Fruit fly (Drosophila melanogaster) whole organism, prepupa: ENCODE measurements around the gene CG33303.

Source experiments
- Blimp-1 ChIP-seq: fragments of 200-800 bp; sonication (Bioruptor generic); optimal IDR thresholded peaks from 3 replicates; lab custom pipeline; 2017; ENCODE audit warnings: missing biosample characterization, missing genetic modification characterization, mild to moderate bottlenecking, moderate library complexity, missing genetic modification reagents
- CG10631 ChIP-seq: fragments of 200-800 bp; sonication (Bioruptor generic); optimal IDR thresholded peaks from 2 replicates; lab custom pipeline; 2016; ENCODE audit warnings: missing biosample characterization, missing genetic modification characterization
- CG10669 ChIP-seq: fragments of 200-800 bp; sonication (Bioruptor generic); optimal IDR thresholded peaks from 3 replicates; lab custom pipeline; 2018; ENCODE audit warnings: missing biosample characterization, mild to moderate bottlenecking, missing genetic modification characterization, moderate library complexity
- CG11294 ChIP-seq: fragments of 200-800 bp; sonication (Bioruptor generic); IDR thresholded peaks from 2 replicates; pipeline ENCODE4 v1.3.6; 2022; ENCODE audit warnings: missing biosample characterization, missing genetic modification characterization
- CG11762 ChIP-seq: fragments of 200-800 bp; sonication (Bioruptor generic); optimal IDR thresholded peaks from 3 replicates; lab custom pipeline; 2016; ENCODE audit warnings: missing biosample characterization, missing genetic modification characterization; ENCODE audit not compliant: insufficient read depth
- CG11902 ChIP-seq: fragments of 200-800 bp; sonication (Bioruptor generic); optimal IDR thresholded peaks from 3 replicates; lab custom pipeline; 2016; ENCODE audit warnings: missing biosample characterization, missing genetic modification characterization
- CG15336 ChIP-seq: fragments of 200-800 bp; sonication (Bioruptor generic); IDR thresholded peaks from 2 replicates; pipeline ENCODE4 v1.3.6; 2022; ENCODE audit warnings: missing biosample characterization, missing genetic modification characterization
- CG1621 ChIP-seq: fragments of 200-800 bp; sonication (Bioruptor generic); optimal IDR thresholded peaks from 3 replicates; lab custom pipeline; 2018; ENCODE audit warnings: missing biosample characterization, mild to moderate bottlenecking, missing genetic modification characterization
- CG3032 ChIP-seq: fragments of 200-800 bp; optimal IDR thresholded peaks from 2 replicates; lab custom pipeline; 2019; ENCODE audit warnings: missing biosample characterization, mild to moderate bottlenecking, missing genetic modification characterization, moderate library complexity
- CG31627 ChIP-seq: fragments of 200-800 bp; sonication (Bioruptor generic); optimal IDR thresholded peaks from 3 replicates; lab custom pipeline; 2016; ENCODE audit warnings: missing biosample characterization, missing genetic modification characterization
- CG32006 ChIP-seq: fragments of 200-800 bp; sonication (Bioruptor generic); optimal IDR thresholded peaks from 3 replicates; lab custom pipeline; 2017; ENCODE audit warnings: missing biosample characterization, mild to moderate bottlenecking, missing genetic modification characterization
- CG34406 ChIP-seq: fragments of 200-800 bp; sonication (Bioruptor generic); optimal IDR thresholded peaks from 3 replicates; lab custom pipeline; 2016; ENCODE audit warnings: missing biosample characterization, missing genetic modification characterization
- CG3919 ChIP-seq: fragments of 200-800 bp; sonication (Bioruptor generic); optimal IDR thresholded peaks from 3 replicates; lab custom pipeline; 2016; ENCODE audit warnings: missing biosample characterization, missing genetic modification characterization
- CG4318 ChIP-seq: fragments of 200-800 bp; sonication (Bioruptor generic); optimal IDR thresholded peaks from 3 replicates; lab custom pipeline; 2017; ENCODE audit warnings: missing biosample characterization, mild to moderate bottlenecking, missing genetic modification characterization
- CG6792 ChIP-seq: fragments of 200-800 bp; sonication (Bioruptor generic); optimal IDR thresholded peaks from 3 replicates; lab custom pipeline; 2016; ENCODE audit warnings: missing biosample characterization, missing genetic modification characterization
- CG6808 ChIP-seq: fragments of 200-800 bp; sonication (Bioruptor generic); optimal IDR thresholded peaks from 3 replicates; lab custom pipeline; 2017; ENCODE audit warnings: missing biosample characterization, missing genetic modification characterization, mild to moderate bottlenecking, moderate library complexity, missing genetic modification reagents
- CG6854 ChIP-seq: fragments of 200-800 bp; sonication (Bioruptor generic); optimal IDR thresholded peaks from 2 replicates; lab custom pipeline; 2017; ENCODE audit warnings: missing biosample characterization, mild to moderate bottlenecking, missing genetic modification characterization
- CG7368 ChIP-seq: fragments of 200-800 bp; sonication (Bioruptor generic); optimal IDR thresholded peaks from 3 replicates; lab custom pipeline; 2016; ENCODE audit warnings: missing biosample characterization, missing genetic modification characterization
- CG8119 ChIP-seq: fragments of 200-800 bp; sonication (Bioruptor generic); IDR thresholded peaks from 3 replicates; pipeline ENCODE4 v1.3.6; 2022; ENCODE audit warnings: missing biosample characterization, missing genetic modification characterization
- CG8319 ChIP-seq: fragments of 200-800 bp; sonication (Bioruptor generic); optimal IDR thresholded peaks from 3 replicates; lab custom pipeline; 2016; ENCODE audit warnings: missing biosample characterization, missing genetic modification characterization
- CG8632 ChIP-seq: fragments of 200-800 bp; sonication (Bioruptor generic); optimal IDR thresholded peaks from 3 replicates; lab custom pipeline; 2016; ENCODE audit warnings: missing biosample characterization, missing genetic modification characterization
- Eip78C ChIP-seq: fragments of 200-800 bp; sonication (Bioruptor generic); peaks from one replicate; lab custom pipeline; 2016; ENCODE audit warnings: missing biosample characterization, missing genetic modification characterization
- Eip93F ChIP-seq: fragments of 200-800 bp; sonication (Bioruptor generic); optimal IDR thresholded peaks from 2 replicates; lab custom pipeline; 2016; ENCODE audit warnings: missing biosample characterization, mild to moderate bottlenecking, missing genetic modification characterization
- Ets21C ChIP-seq: fragments of 200-800 bp; sonication (Bioruptor generic); optimal IDR thresholded peaks from 3 replicates; lab custom pipeline; 2016; ENCODE audit warnings: missing biosample characterization, missing genetic modification characterization
- Gug ChIP-seq: fragments of 200-800 bp; sonication (Bioruptor generic); IDR thresholded peaks from 2 replicates; pipeline ENCODE4 v1.3.6; 2022; ENCODE audit warnings: missing biosample characterization, missing genetic modification characterization
- Hr38 ChIP-seq: sonication (Bioruptor generic); optimal IDR thresholded peaks from 2 replicates; lab custom pipeline; 2016; ENCODE audit warnings: missing biosample characterization, missing genetic modification characterization
- Hr39 ChIP-seq: fragments of 200-800 bp; sonication (Bioruptor generic); optimal IDR thresholded peaks from 2 replicates; lab custom pipeline; 2016; ENCODE audit warnings: missing biosample characterization, missing genetic modification characterization
- Hr4 ChIP-seq: fragments of 200-800 bp; sonication (Bioruptor generic); optimal IDR thresholded peaks from 3 replicates; lab custom pipeline; 2016; ENCODE audit warnings: missing biosample characterization, missing genetic modification characterization
- Lpt ChIP-seq: fragments of 200-800 bp; sonication (Bioruptor generic); optimal IDR thresholded peaks from 3 replicates; lab custom pipeline; 2016; ENCODE audit warnings: missing biosample characterization, missing genetic modification characterization
- OdsH ChIP-seq: fragments of 200-800 bp; sonication (Bioruptor generic); optimal IDR thresholded peaks from 3 replicates; lab custom pipeline; 2016; ENCODE audit warnings: missing biosample characterization, missing genetic modification characterization
- Smox ChIP-seq: fragments of 200-800 bp; sonication (Bioruptor generic); optimal IDR thresholded peaks from 3 replicates; lab custom pipeline; 2016; ENCODE audit warnings: missing biosample characterization, missing genetic modification characterization
- Sox102F ChIP-seq: fragments of 200-800 bp; sonication (Bioruptor generic); optimal IDR thresholded peaks from 2 replicates; lab custom pipeline; 2016; ENCODE audit warnings: missing biosample characterization, mild to moderate bottlenecking, missing genetic modification characterization
- Sox14 ChIP-seq: fragments of 200-800 bp; sonication (Bioruptor generic); optimal IDR thresholded peaks from 3 replicates; lab custom pipeline; 2016; ENCODE audit warnings: missing biosample characterization, missing genetic modification characterization
- Sox15 ChIP-seq: fragments of 200-800 bp; sonication (Bioruptor generic); optimal IDR thresholded peaks from 3 replicates; lab custom pipeline; 2016; ENCODE audit warnings: missing biosample characterization, missing genetic modification characterization
- achi ChIP-seq: fragments of 200-800 bp; sonication (Bioruptor generic); optimal IDR thresholded peaks from 3 replicates; lab custom pipeline; 2016; ENCODE audit warnings: missing biosample characterization, missing genetic modification characterization
- acj6 ChIP-seq: fragments of 200-800 bp; sonication (Bioruptor generic); optimal IDR thresholded peaks from 3 replicates; lab custom pipeline; 2016; ENCODE audit warnings: missing biosample characterization, missing genetic modification characterization
- cyc ChIP-seq: fragments of 200-800 bp; sonication (Bioruptor generic); optimal IDR thresholded peaks from 3 replicates; lab custom pipeline; 2016; ENCODE audit warnings: missing biosample characterization, missing genetic modification characterization
- dac ChIP-seq: fragments of 200-800 bp; sonication (Bioruptor generic); optimal IDR thresholded peaks from 2 replicates; lab custom pipeline; 2017; ENCODE audit warnings: missing biosample characterization, mild to moderate bottlenecking, missing genetic modification characterization
- dsx ChIP-seq: fragments of 200-800 bp; optimal IDR thresholded peaks from 3 replicates; lab custom pipeline; 2019; ENCODE audit warnings: missing biosample characterization, mild to moderate bottlenecking, missing genetic modification characterization, moderate library complexity; ENCODE audit not compliant: poor library complexity, severe bottlenecking
- eg ChIP-seq: fragments of 200-800 bp; sonication (Bioruptor generic); IDR thresholded peaks from 3 replicates; pipeline ENCODE4 v1.3.6; 2022; ENCODE audit warnings: missing biosample characterization, missing genetic modification characterization
- esn ChIP-seq: fragments of 200-800 bp; sonication (Bioruptor generic); optimal IDR thresholded peaks from 2 replicates; lab custom pipeline; 2016; ENCODE audit warnings: missing biosample characterization, mild to moderate bottlenecking, missing genetic modification characterization, moderate library complexity
- fd59A ChIP-seq: fragments of 200-800 bp; sonication (Bioruptor generic); optimal IDR thresholded peaks from 2 replicates; lab custom pipeline; 2017; ENCODE audit warnings: missing biosample characterization, mild to moderate bottlenecking, missing genetic modification characterization, missing genetic modification reagents
- fd85E ChIP-seq: fragments of 200-800 bp; sonication (Bioruptor generic); optimal IDR thresholded peaks from 3 replicates; lab custom pipeline; 2016; ENCODE audit warnings: missing biosample characterization, missing genetic modification characterization
- fkh ChIP-seq: fragments of 200-800 bp; sonication (Bioruptor generic); optimal IDR thresholded peaks from 3 replicates; lab custom pipeline; 2017; ENCODE audit warnings: missing biosample characterization, mild to moderate bottlenecking, missing genetic modification characterization, moderate library complexity
- net ChIP-seq: fragments of 200-800 bp; sonication (Bioruptor generic); optimal IDR thresholded peaks from 3 replicates; lab custom pipeline; 2016; ENCODE audit warnings: missing biosample characterization, missing genetic modification characterization
- pdm3 ChIP-seq: fragments of 200-800 bp; sonication (Bioruptor generic); optimal IDR thresholded peaks from 3 replicates; lab custom pipeline; 2016; ENCODE audit warnings: missing biosample characterization, missing genetic modification characterization
- salr ChIP-seq, 2 experiments: fragments of 200-800 bp; sonication (Bioruptor generic); optimal IDR thresholded peaks; 3 replicates each; lab custom pipeline; 2016 to 2018; ENCODE audit warnings: missing biosample characterization in 2 of 2, missing genetic modification characterization in 2 of 2, mild to moderate bottlenecking in 1 of 2
- ss ChIP-seq, 2 experiments: fragments of 200-800 bp; sonication (Bioruptor generic); optimal IDR thresholded peaks; 2 replicates in 1 of 2; 3 replicates in 1 of 2; lab custom pipeline; 2017 to 2018; ENCODE audit warnings: mild to moderate bottlenecking in 2 of 2, missing biosample characterization in 2 of 2, missing genetic modification characterization in 2 of 2, moderate library complexity in 1 of 2
- svp ChIP-seq: fragments of 200-800 bp; sonication (Bioruptor generic); peaks from one replicate; lab custom pipeline; 2016; ENCODE audit warnings: missing biosample characterization, missing genetic modification characterization
- topi ChIP-seq: fragments of 200-800 bp; sonication (Bioruptor generic); optimal IDR thresholded peaks from 3 replicates; lab custom pipeline; 2016; ENCODE audit warnings: missing biosample characterization, missing genetic modification characterization
- vri ChIP-seq: fragments of 200-800 bp; sonication (Bioruptor generic); optimal IDR thresholded peaks from 3 replicates; lab custom pipeline; 2016; ENCODE audit warnings: missing biosample characterization, mild to moderate bottlenecking, missing genetic modification characterization

CG33303 gene

dm6 chr2L:10386208-10386805 lies 10.8 kb upstream of the CG33303 start, which contains the start of the genes Cdk1 and mRpS7:
Gene Cdk1 (minus strand): TSS chr2L:10386262.
Gene mRpS7 (plus strand): TSS chr2L:10386662.
- TF ChIP-seq dac (GFP tag; lab: Kevin White, UChicago): peak; percentile 28
- peak; percentile 72 for TF ChIP-seq CG10631 (GFP tag; lab: Kevin White, UChicago)
- TF ChIP-seq CG3032: peak; percentile 71
- TF ChIP-seq Sox15 (GFP tag; lab: Kevin White, UChicago): peak; percentile 49
- TF ChIP-seq CG6808 (GFP tag; lab: Kevin White, UChicago): no peak
- no peak for TF ChIP-seq CG1621
- no peak for TF ChIP-seq svp (GFP tag; lab: Kevin White, UChicago)
- peak; percentile 67 for TF ChIP-seq CG10669 (GFP tag; lab: Kevin White, UChicago)
- TF ChIP-seq OdsH: peak; percentile 78
- no peak for TF ChIP-seq CG8319 (GFP tag; lab: Kevin White, UChicago)
- peak; percentile 77 for TF ChIP-seq esn (GFP tag; lab: Kevin White, UChicago)
- TF ChIP-seq CG31627: peak; percentile 74
- no peak for TF ChIP-seq CG3919 (GFP tag; lab: Kevin White, UChicago)
- no peak; the same call in 1 of the 3 replicates for TF ChIP-seq eg (GFP tag; lab: Robert Waterston, UW)
- peak; percentile 74 for TF ChIP-seq topi
- peak; percentile 74 for TF ChIP-seq Smox (GFP tag; lab: Kevin White, UChicago)
- TF ChIP-seq CG11762 (GFP tag; lab: Kevin White, UChicago): peak; percentile 44
- TF ChIP-seq pdm3: peak; percentile 78
- TF ChIP-seq CG4318: peak; percentile 57
- TF ChIP-seq net (GFP tag; lab: Kevin White, UChicago): no peak
- peak; percentile 73 for TF ChIP-seq Hr4 (GFP tag; lab: Kevin White, UChicago)
- peak; percentile 79; the same call in 2 of the 3 replicates for TF ChIP-seq CG8119
- TF ChIP-seq CG15336 (GFP tag; lab: Robert Waterston, UW): peak; percentile 65
- peak; percentile 48 for TF ChIP-seq Lpt (GFP tag; lab: Kevin White, UChicago)
- peak; percentile 72 for TF ChIP-seq cyc (GFP tag; lab: Kevin White, UChicago)
- peak; percentile 68 for TF ChIP-seq acj6 (GFP tag; lab: Kevin White, UChicago)
- TF ChIP-seq vri (GFP tag; lab: Kevin White, UChicago): no peak
- peak; percentile 55 for TF ChIP-seq CG34406 (GFP tag; lab: Kevin White, UChicago)
- TF ChIP-seq Hr39 (GFP tag; lab: Kevin White, UChicago): peak; percentile 71
- peak in 1 of 2 experiments; percentile 69 for TF ChIP-seq salr (GFP tag; optimal IDR thresholded peaks at IDR 0.05; lab: Kevin White, UChicago)
- TF ChIP-seq CG11902 (GFP tag; lab: Kevin White, UChicago): peak; percentile 56
- peak in 1 of 2 experiments; percentile 68 for TF ChIP-seq ss (GFP tag; optimal IDR thresholded peaks at IDR 0.05; lab: Kevin White, UChicago)
- TF ChIP-seq CG8632 (GFP tag; lab: Kevin White, UChicago): peak; percentile 51
- TF ChIP-seq Gug (GFP tag; lab: Robert Waterston, UW): no peak
- peak; percentile 59 for TF ChIP-seq Ets21C (GFP tag; lab: Kevin White, UChicago)
- TF ChIP-seq CG11294 (GFP tag; lab: Robert Waterston, UW): no peak; the same call in 1 of the 2 replicates
- TF ChIP-seq Eip93F (GFP tag; lab: Kevin White, UChicago): no peak
- no peak for TF ChIP-seq fkh (GFP tag; lab: Kevin White, UChicago)
- TF ChIP-seq achi: peak; percentile 63
- no peak for TF ChIP-seq fd85E (GFP tag; lab: Kevin White, UChicago)
- no peak for TF ChIP-seq fd59A (GFP tag; lab: Kevin White, UChicago)
- peak; percentile 57 for TF ChIP-seq dsx (GFP tag; lab: Kevin White, UChicago)
- no peak for TF ChIP-seq Hr38
- TF ChIP-seq CG32006 (GFP tag; lab: Kevin White, UChicago): no peak
- peak; percentile 91 for TF ChIP-seq Eip78C (GFP tag; lab: Kevin White, UChicago)
- TF ChIP-seq CG7368 (GFP tag; lab: Kevin White, UChicago): peak; percentile 22
- no peak for TF ChIP-seq CG6854 (GFP tag; lab: Kevin White, UChicago)
- TF ChIP-seq Sox102F (GFP tag; lab: Kevin White, UChicago): no peak
- no peak for TF ChIP-seq Blimp-1 (GFP tag; lab: Kevin White, UChicago)
- peak; percentile 74 for TF ChIP-seq Sox14 (GFP tag; lab: Kevin White, UChicago)
- TF ChIP-seq CG6792 (GFP tag; lab: Kevin White, UChicago): peak; percentile 53
